Fruit fly (Drosophila melanogaster) whole organism, pupa: Measurements from ENCODE around the gene mRpS6.
A peak's percentile ranks its signal among the peaks of the same experiment; 100 is the strongest.

Experiments used
- CG13204 ChIP-seq: fragments of 200-800 bp; sonication (Bioruptor generic); optimal IDR thresholded peaks from 2 replicates; lab custom pipeline; 2018; ENCODE audit warnings: missing biosample characterization, mild to moderate bottlenecking, missing genetic modification characterization, moderate library complexity
- CG14655 ChIP-seq: fragments of 200-800 bp; sonication (Bioruptor generic); optimal IDR thresholded peaks from 3 replicates; lab custom pipeline; 2017; ENCODE audit warnings: mild to moderate bottlenecking, missing biosample characterization, missing genetic modification reagents, missing genetic modification characterization
- CG17806 ChIP-seq: fragments of 200-800 bp; sonication (Bioruptor generic); optimal IDR thresholded peaks from 2 replicates; lab custom pipeline; 2018; ENCODE audit warnings: missing biosample characterization, mild to moderate bottlenecking, missing genetic modification characterization, moderate library complexity
- CG32121 ChIP-seq: fragments of 200-800 bp; sonication (Bioruptor generic); IDR thresholded peaks from 2 replicates; pipeline ENCODE4 v1.3.6; 2022; ENCODE audit warnings: missing biosample characterization, missing genetic modification characterization
- CG34367 ChIP-seq: fragments of 200-800 bp; sonication (Bioruptor generic); optimal IDR thresholded peaks from 2 replicates; lab custom pipeline; 2018; ENCODE audit warnings: missing biosample characterization, mild to moderate bottlenecking, missing genetic modification characterization
- CG9948 ChIP-seq: fragments of 200-800 bp; sonication (Bioruptor generic); optimal IDR thresholded peaks from 2 replicates; lab custom pipeline; 2018; ENCODE audit warnings: missing biosample characterization, mild to moderate bottlenecking, missing genetic modification characterization, moderate library complexity
- EcR ChIP-seq: fragments of 200-800 bp; sonication (Bioruptor generic); optimal IDR thresholded peaks from 3 replicates; lab custom pipeline; 2019; ENCODE audit warnings: missing biosample characterization, missing genetic modification characterization, mild to moderate bottlenecking, moderate library complexity, missing genetic modification reagents
- Snoo ChIP-seq: fragments of 200-800 bp; sonication (Bioruptor generic); optimal IDR thresholded peaks from 3 replicates; lab custom pipeline; 2017; ENCODE audit warnings: missing biosample characterization, mild to moderate bottlenecking, missing genetic modification characterization, inconsistent platforms

- TF ChIP-seq CG17806 (tag; lab: Kevin White, UChicago), result peak; percentile 65
- TF ChIP-seq CG13204 (GFP tag; lab: Kevin White, UChicago), result no peak
- no peak for TF ChIP-seq CG14655 (GFP tag; lab: Kevin White, UChicago)
- TF ChIP-seq CG34367, result peak; percentile 63
- TF ChIP-seq CG32121 (GFP tag; lab: Robert Waterston, UW), result peak; percentile 45; the same call in 1 of the 2 replicates
- TF ChIP-seq CG9948 (tag; lab: Kevin White, UChicago), result peak; percentile 74
- TF ChIP-seq EcR (GFP tag; lab: Kevin White, UChicago), result peak; percentile 13
- peak; percentile 62 for TF ChIP-seq Snoo (tag; lab: Kevin White, UChicago)
Measured at dm6 chr3L:4363887-4364794, at the start of gene mRpS6, which contains the start of gene Cip4.
